Fruit fly (Drosophila melanogaster) whole organism, prepupa: Measurements from ENCODE around the gene CG32631.

ENCODE experiments used
- CG16779 ChIP-seq: fragments of 200-800 bp; sonication (Bioruptor generic); optimal IDR thresholded peaks from 3 replicates; lab custom pipeline; 2017; ENCODE audit warnings: missing biosample characterization, mild to moderate bottlenecking, missing genetic modification characterization
- CG6854 ChIP-seq: fragments of 200-800 bp; sonication (Bioruptor generic); optimal IDR thresholded peaks from 2 replicates; lab custom pipeline; 2017; ENCODE audit warnings: missing biosample characterization, mild to moderate bottlenecking, missing genetic modification characterization
- Ets96B ChIP-seq: fragments of 200-800 bp; optimal IDR thresholded peaks from 2 replicates; lab custom pipeline; 2019; ENCODE audit warnings: missing biosample characterization, mild to moderate bottlenecking, missing genetic modification characterization, moderate library complexity
- Hr39 ChIP-seq: fragments of 200-800 bp; sonication (Bioruptor generic); optimal IDR thresholded peaks from 2 replicates; lab custom pipeline; 2016; ENCODE audit warnings: missing biosample characterization, missing genetic modification characterization
- ss ChIP-seq, 2 experiments: fragments of 200-800 bp; sonication (Bioruptor generic); optimal IDR thresholded peaks; 2 replicates in 1 of 2; 3 replicates in 1 of 2; lab custom pipeline; 2017 to 2018; ENCODE audit warnings: mild to moderate bottlenecking in 2 of 2, missing biosample characterization in 2 of 2, missing genetic modification characterization in 2 of 2, moderate library complexity in 1 of 2
- topi ChIP-seq: fragments of 200-800 bp; sonication (Bioruptor generic); optimal IDR thresholded peaks from 3 replicates; lab custom pipeline; 2016; ENCODE audit warnings: missing biosample characterization, missing genetic modification characterization

DNA sequence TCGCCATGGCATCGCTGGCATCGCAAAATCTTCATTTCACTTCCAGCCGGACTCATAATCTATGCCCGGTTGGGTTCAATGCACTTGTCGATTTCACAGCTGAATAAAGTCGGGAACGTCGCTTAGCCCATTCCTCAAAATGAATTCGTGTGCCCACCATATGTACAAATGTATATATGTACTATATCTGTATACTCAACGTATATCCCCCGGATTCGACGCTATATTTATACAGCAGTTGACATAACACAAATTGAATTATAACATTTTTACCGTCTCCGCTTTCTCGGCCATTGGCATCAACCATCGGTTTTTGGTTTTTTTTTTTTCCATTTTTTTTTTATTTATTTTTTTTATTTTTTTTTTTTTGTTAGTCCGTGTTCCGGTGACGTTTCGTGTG is 14.0 kb downstream of the CG32631 start:
- TF ChIP-seq Hr39 (GFP tag; lab: Kevin White, UChicago) = no peak
- no peak for TF ChIP-seq Ets96B
- no peak for TF ChIP-seq CG16779 (tag; lab: Kevin White, UChicago)
- no peak for TF ChIP-seq ss (GFP tag; optimal IDR thresholded peaks at IDR 0.05; lab: Kevin White, UChicago)
- no peak for TF ChIP-seq CG6854 (GFP tag; lab: Kevin White, UChicago)
- peak; percentile 15 for TF ChIP-seq topi (GFP tag; lab: Kevin White, UChicago)
